Worm (Caenorhabditis elegans): ENCODE measurements around the gene ZK673.5.

The ZK673.5 gene

DNA sequence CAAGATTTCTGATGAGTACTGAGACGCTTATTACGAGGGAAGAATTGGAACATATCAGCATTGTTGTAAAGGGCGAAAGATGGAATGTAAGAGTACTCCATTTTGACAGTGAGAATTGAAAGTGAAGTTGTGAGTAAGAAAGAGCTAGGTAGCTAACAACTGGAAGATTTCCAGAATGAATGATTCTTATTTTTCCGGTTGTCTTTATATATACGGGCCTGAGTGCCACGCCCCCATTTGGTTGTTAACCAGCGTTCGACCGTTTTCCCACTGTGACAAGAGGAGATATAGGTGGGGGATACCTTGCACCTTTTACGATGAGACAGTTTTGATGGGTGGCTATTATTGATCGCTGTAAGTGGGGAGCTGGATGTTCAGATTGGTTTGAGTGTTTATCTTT is 9.9 kb downstream of the ZK673.5 start, which contains the start of gene ZK666.1:
ZK666.1 (minus strand) TSS at position 101 of the 400 bp plus-strand sequence.
- TF ChIP-seq nfyb-1 (GFP tag; IDR thresholded peaks at IDR 0.05): no peak
- no peak for TF ChIP-seq nfya-2 (GFP tag; IDR thresholded peaks at IDR 0.05)
- no peak for TF ChIP-seq nhr-179 (tag; optimal IDR thresholded peaks at IDR 0.05)
- TF ChIP-seq ztf-26 (tag; optimal IDR thresholded peaks at IDR 0.05): no peak
- TF ChIP-seq F22D6.2 (tag; optimal IDR thresholded peaks at IDR 0.05): no peak
- TF ChIP-seq ceh-100 (GFP tag; IDR thresholded peaks at IDR 0.05): no peak
- TF ChIP-seq lag-1 (GFP tag; IDR thresholded peaks at IDR 0.05): no peak
- TF ChIP-seq nhr-80 (tag; optimal IDR thresholded peaks at IDR 0.05): no peak
- TF ChIP-seq F10E7.11 (tag; optimal IDR thresholded peaks at IDR 0.05): no peak
- TF ChIP-seq ztf-18 (tag; optimal IDR thresholded peaks at IDR 0.05): no peak
- no peak for TF ChIP-seq F57C9.4 (tag; optimal IDR thresholded peaks at IDR 0.05)
- TF ChIP-seq C06A6.2 (GFP tag; conservative IDR thresholded peaks at IDR 0.05): no peak
- TF ChIP-seq ztf-3 (GFP tag; optimal IDR thresholded peaks at IDR 0.05): no peak
- no peak for TF ChIP-seq ama-1 (optimal IDR thresholded peaks at IDR 0.05)
- no peak for TF ChIP-seq ama-1 (GFP tag; optimal IDR thresholded peaks at IDR 0.05)
- TF ChIP-seq C17E4.6 (GFP tag; IDR thresholded peaks at IDR 0.05): no peak

DNA sequence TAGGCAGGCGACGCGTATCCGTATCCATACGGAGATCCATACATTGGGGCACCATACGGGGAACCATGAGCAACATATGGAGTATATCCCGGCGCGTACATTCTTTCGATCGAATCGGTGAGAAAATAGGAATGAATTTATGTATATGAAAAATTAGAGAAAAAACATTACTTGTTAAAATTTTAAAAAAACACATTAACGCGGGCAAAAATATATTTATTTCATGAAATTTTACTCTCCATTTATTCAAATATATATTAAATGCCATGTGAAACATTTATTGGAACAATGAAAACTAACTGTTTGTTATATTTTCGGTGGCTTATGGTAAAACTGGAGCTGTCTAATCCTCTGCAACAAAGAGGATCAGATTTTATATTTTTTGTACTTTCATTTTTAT is 10.5 kb downstream of the ZK673.5 start, which contains the start of gene ZK666.2:
ZK666.2 (minus strand) TSS at position 101 of the 400 bp plus-strand sequence.
- TF ChIP-seq bed-2 (GFP tag; IDR thresholded peaks at IDR 0.05) (no peak), T26A5.8 (tag; optimal IDR thresholded peaks at IDR 0.05) (no peak), D2030.7 (GFP tag; IDR thresholded peaks at IDR 0.05) (no peak), hmg-1.2 (GFP tag; IDR thresholded peaks at IDR 0.05) (no peak), attf-5 (GFP tag; optimal IDR thresholded peaks at IDR 0.05) (no peak), hrde-1 (tag; optimal IDR thresholded peaks at IDR 0.05; ENCODE audit: borderline replicate concordance) (no peak), let-607 (tag; optimal IDR thresholded peaks at IDR 0.05) (no peak)

- TF ChIP-seq ceh-27 (GFP tag; optimal IDR thresholded peaks at IDR 0.05) (no peak), let-607 (tag; optimal IDR thresholded peaks at IDR 0.05) (no peak), mel-28 (tag; optimal IDR thresholded peaks at IDR 0.05; ENCODE audit: borderline replicate concordance) (no peak), dpl-1 (GFP tag; optimal IDR thresholded peaks at IDR 0.05) (no peak), madf-3 (GFP tag; IDR thresholded peaks at IDR 0.05) (no peak), Y56A3A.18 (GFP tag; IDR thresholded peaks at IDR 0.05) (no peak), cebp-2 (GFP tag; IDR thresholded peaks at IDR 0.05) (no peak), die-1 (tag; optimal IDR thresholded peaks at IDR 0.05) (no peak), ztf-26 (tag; optimal IDR thresholded peaks at IDR 0.05) (no peak), atf-7 (tag; optimal IDR thresholded peaks at IDR 0.05) (no peak), somi-1 (GFP tag; optimal IDR thresholded peaks at IDR 0.05) (no peak), K12H6.12 (tag; optimal IDR thresholded peaks at IDR 0.05) (no peak), ekl-4 (GFP tag; IDR thresholded peaks at IDR 0.05) (no peak), ceh-91 (GFP tag; IDR thresholded peaks at IDR 0.05) (no peak), mxl-1 (tag; optimal IDR thresholded peaks at IDR 0.05) (no peak), ztf-25 (GFP tag; IDR thresholded peaks at IDR 0.05) (no peak)
These were observed 14.7 kb downstream of the ZK673.5 start, which contains the start of gene clec-58 for ce11 chrII:10476039-10476438. Gene clec-58, minus strand, starts transcription at chrII:10476139.

ce11 chrII:10476959-10477358 is 15.7 kb downstream of the ZK673.5 start, which contains the start of gene ZK666.4:
Gene ZK666.4, plus strand, starts transcription at chrII:10477259.
- TF ChIP-seq pbrm-1 (GFP tag; IDR thresholded peaks at IDR 0.05) (no peak), C06A6.2 (GFP tag; conservative IDR thresholded peaks at IDR 0.05) (no peak), hrde-1 (tag; optimal IDR thresholded peaks at IDR 0.05; ENCODE audit: borderline replicate concordance) (no peak), T07F8.4 (tag; optimal IDR thresholded peaks at IDR 0.05) (no peak), akir-1 (GFP tag; optimal IDR thresholded peaks at IDR 0.05) (no peak), ekl-4 (GFP tag; IDR thresholded peaks at IDR 0.05) (no peak), dpl-1 (GFP tag; optimal IDR thresholded peaks at IDR 0.05) (no peak)

Measured in whole organism, young adult.